Worm (Caenorhabditis elegans): ENCODE measurements around the gene srt-43.
A peak's percentile ranks its signal among the peaks of the same experiment; 100 is the strongest.

The srt-43 gene

DNA sequence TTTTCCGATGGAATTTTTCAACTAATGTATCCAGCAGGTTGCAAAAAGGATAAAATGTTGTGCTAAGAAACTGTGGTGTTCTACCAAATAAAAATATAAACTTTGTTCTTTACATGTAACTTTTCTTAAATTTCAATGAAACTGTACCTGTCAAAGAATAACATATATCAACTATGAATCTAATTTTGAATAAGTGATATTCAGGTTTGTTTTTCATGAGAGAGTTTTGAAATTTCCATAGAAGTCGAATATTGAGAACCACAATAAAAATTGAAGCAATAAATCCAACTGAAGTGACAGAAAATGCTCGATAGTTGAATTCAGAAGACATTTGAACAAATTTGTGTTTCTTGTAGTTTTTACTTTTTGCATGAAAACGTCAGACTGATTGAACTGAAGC is 21.1 kb downstream of the srt-43 start, which contains the start of gene srbc-43:
Gene srbc-43, minus strand, starts transcription at position 331 of the 400 bp plus-strand sequence.
- TF ChIP-seq lsy-2 (tag; optimal IDR thresholded peaks at IDR 0.05) = no peak
- TF ChIP-seq lin-39 (tag; optimal IDR thresholded peaks at IDR 0.05) = no peak
- TF ChIP-seq nhr-237 (tag; optimal IDR thresholded peaks at IDR 0.05) = no peak
- TF ChIP-seq ZK546.5 (tag; optimal IDR thresholded peaks at IDR 0.05) = no peak
- no peak for TF ChIP-seq sem-4 (tag; optimal IDR thresholded peaks at IDR 0.05)
- no peak for TF ChIP-seq blmp-1 (tag; optimal IDR thresholded peaks at IDR 0.05; ENCODE audit: insufficient read depth)

DNA sequence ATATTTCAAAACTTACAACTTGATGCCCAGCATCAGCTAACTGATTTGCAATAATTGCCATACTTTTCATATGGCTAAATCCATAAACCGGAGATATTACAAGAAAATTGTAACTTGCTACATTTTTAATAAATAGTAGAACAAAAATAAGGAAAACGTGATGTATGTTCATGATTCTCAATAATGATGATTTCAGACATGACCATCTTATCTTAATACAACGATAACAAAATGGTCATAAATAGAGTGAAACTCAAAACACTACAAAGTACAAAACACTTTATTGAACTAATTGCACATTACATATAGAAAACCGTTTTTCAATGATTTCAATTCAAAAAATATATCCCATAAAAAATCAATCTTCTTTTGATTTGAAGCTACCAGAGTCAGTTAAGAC is 23.7 kb downstream of the srt-43 start, which contains the start of gene ugt-5:
Gene ugt-5, minus strand, starts transcription at position 214 of the 400 bp plus-strand sequence.
- TF ChIP-seq unc-39 (tag; optimal IDR thresholded peaks at IDR 0.05) (no peak), mbf-1 (tag; optimal IDR thresholded peaks at IDR 0.05) (no peak), fos-1 (tag; optimal IDR thresholded peaks at IDR 0.05) (peak; percentile 8), nhr-23 (tag; optimal IDR thresholded peaks at IDR 0.05) (no peak), sem-4 (tag; optimal IDR thresholded peaks at IDR 0.05) (no peak), unc-62 (GFP tag; optimal IDR thresholded peaks at IDR 0.05) (no peak), lin-11 (tag; optimal IDR thresholded peaks at IDR 0.05) (no peak), nhr-237 (tag; optimal IDR thresholded peaks at IDR 0.05) (no peak), crh-2 (tag; optimal IDR thresholded peaks at IDR 0.05) (no peak), skn-1 (tag; optimal IDR thresholded peaks at IDR 0.05) (peak; percentile 78), gmeb-1 (tag; optimal IDR thresholded peaks at IDR 0.05) (no peak), ceh-82 (tag; optimal IDR thresholded peaks at IDR 0.05) (no peak), nhr-12 (tag; optimal IDR thresholded peaks at IDR 0.05) (no peak), zag-1 (tag; optimal IDR thresholded peaks at IDR 0.05) (no peak), ceh-16 (tag; optimal IDR thresholded peaks at IDR 0.05) (no peak)

DNA sequence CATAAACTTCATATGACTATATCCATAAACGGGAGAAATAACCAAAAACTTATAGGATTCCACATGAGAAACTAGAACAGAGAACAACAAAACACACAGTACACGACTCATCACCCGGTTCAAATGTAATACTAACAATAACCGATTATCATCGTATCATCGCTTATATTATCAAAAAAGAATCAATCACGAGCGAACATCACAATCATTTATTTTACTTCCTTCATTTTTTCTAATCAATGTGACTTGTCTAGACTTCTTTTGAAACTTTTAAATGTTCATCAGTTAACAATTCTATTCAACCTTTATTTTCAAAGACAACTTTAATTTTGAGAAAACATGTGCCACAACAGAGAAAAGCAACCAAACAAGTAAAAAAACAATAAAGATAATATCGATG is 26.1 kb downstream of the srt-43 start, which contains the start of gene ugt-4:
Gene ugt-4, minus strand, starts transcription at position 141 of the 400 bp plus-strand sequence.
- TF ChIP-seq ZK546.5 (tag; optimal IDR thresholded peaks at IDR 0.05) (no peak), dmd-4 (tag; optimal IDR thresholded peaks at IDR 0.05) (no peak), fos-1 (tag; optimal IDR thresholded peaks at IDR 0.05) (peak; percentile 12), nhr-25 (tag; optimal IDR thresholded peaks at IDR 0.05) (no peak), lin-39 (tag; optimal IDR thresholded peaks at IDR 0.05) (no peak), crh-2 (tag; optimal IDR thresholded peaks at IDR 0.05) (no peak), nhr-21 (tag; optimal IDR thresholded peaks at IDR 0.05) (no peak), unc-39 (tag; optimal IDR thresholded peaks at IDR 0.05) (no peak), lin-11 (tag; optimal IDR thresholded peaks at IDR 0.05) (no peak), elt-1 (tag; optimal IDR thresholded peaks at IDR 0.05) (no peak), mab-5 (tag; optimal IDR thresholded peaks at IDR 0.05) (no peak), mdl-1 (tag; optimal IDR thresholded peaks at IDR 0.05) (no peak), ceh-16 (tag; optimal IDR thresholded peaks at IDR 0.05) (no peak), ztf-4 (tag; optimal IDR thresholded peaks at IDR 0.05) (no peak), sma-9 (GFP tag; optimal IDR thresholded peaks at IDR 0.05) (peak; percentile 3), sma-9 (tag; optimal IDR thresholded peaks at IDR 0.05) (no peak), snpc-4 (tag; optimal IDR thresholded peaks at IDR 0.05) (no peak), nhr-77 (tag; optimal IDR thresholded peaks at IDR 0.05) (no peak), aly-2 (tag; optimal IDR thresholded peaks at IDR 0.05) (no peak)

DNA sequence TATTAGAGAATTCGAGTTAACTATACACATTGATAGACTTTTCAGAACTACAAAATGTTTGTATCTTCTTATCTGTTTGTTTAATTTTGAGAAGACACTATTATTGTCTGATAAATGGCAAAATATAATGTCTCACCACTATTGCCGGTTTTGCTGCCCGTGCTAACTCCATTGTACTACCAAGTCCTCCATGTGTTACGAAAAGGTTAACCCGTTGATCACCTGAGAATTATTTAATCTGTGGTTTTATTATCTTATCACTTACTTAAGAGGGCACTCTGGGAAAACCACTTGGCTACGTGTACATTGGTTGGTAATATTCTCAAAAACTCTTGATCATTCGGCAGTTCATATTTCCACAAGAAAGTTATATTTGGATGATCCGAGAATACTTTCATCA is 26.9 kb downstream of the srt-43 start:
- TF ChIP-seq aly-2 (tag; optimal IDR thresholded peaks at IDR 0.05) = no peak
- TF ChIP-seq lin-13 (GFP tag; optimal IDR thresholded peaks at IDR 0.05) = no peak
- TF ChIP-seq nhr-12 (tag; optimal IDR thresholded peaks at IDR 0.05) = no peak
- no peak for TF ChIP-seq zag-1 (tag; optimal IDR thresholded peaks at IDR 0.05)
- no peak for TF ChIP-seq mdl-1 (tag; optimal IDR thresholded peaks at IDR 0.05)
- TF ChIP-seq sma-3 (GFP tag; optimal IDR thresholded peaks at IDR 0.05) = no peak
- no peak for TF ChIP-seq nhr-237 (tag; optimal IDR thresholded peaks at IDR 0.05)
- TF ChIP-seq nhr-6 (tag; optimal IDR thresholded peaks at IDR 0.05) = no peak
- TF ChIP-seq gmeb-1 (tag; optimal IDR thresholded peaks at IDR 0.05) = no peak
- no peak for TF ChIP-seq ceh-16 (tag; optimal IDR thresholded peaks at IDR 0.05)
- no peak for TF ChIP-seq skn-1 (tag; optimal IDR thresholded peaks at IDR 0.05)

DNA sequence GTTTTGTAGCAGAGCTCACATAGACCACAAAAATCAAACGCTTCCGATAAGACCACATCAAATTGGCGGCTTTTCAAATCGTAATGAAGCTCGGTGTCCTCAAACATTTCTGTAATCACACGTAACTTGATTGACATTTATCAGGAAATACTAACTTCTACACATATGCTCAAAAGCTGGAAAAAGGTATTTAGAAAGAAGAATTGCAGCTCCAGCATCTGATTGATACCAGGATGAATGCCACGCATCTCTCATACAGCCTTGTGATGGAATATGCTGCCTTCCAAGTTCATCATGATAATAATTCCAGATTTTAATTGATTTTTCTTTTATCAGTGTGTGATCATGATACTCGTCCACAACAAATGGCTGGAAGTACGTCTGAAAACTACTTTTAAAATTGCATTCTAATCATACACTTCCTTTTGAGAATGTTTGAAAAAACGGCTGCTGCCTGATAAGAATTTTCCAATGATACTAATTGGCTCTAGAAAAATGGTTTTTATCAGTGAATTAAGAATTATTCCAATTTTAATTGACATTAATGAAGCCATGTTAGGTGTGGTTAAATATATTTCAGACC is 28.0 kb downstream of the srt-43 start:
- TF ChIP-seq peb-1 (tag; optimal IDR thresholded peaks at IDR 0.05) (no peak), nhr-23 (tag; optimal IDR thresholded peaks at IDR 0.05) (no peak), egl-27 (tag; optimal IDR thresholded peaks at IDR 0.05) (no peak), crh-2 (tag; optimal IDR thresholded peaks at IDR 0.05) (no peak), unc-39 (tag; optimal IDR thresholded peaks at IDR 0.05) (no peak), lin-11 (tag; optimal IDR thresholded peaks at IDR 0.05) (no peak)

Data from whole organism, L2 larva.